Fruit fly (Drosophila melanogaster) whole organism, embryonic: ENCODE measurements around the gene ND-49L.

Experiments
- Aef1 ChIP-seq: fragments of 200-800 bp; sonication (Bioruptor generic); IDR thresholded peaks from 3 replicates; pipeline ENCODE4 v1.3.6; 2022; ENCODE audit warnings: missing biosample characterization, missing genetic modification characterization
- Atf-2 ChIP-seq: fragments of 200-800 bp; sonication (Bioruptor generic); optimal IDR thresholded peaks from 2 replicates; lab custom pipeline; 2016; ENCODE audit warnings: missing biosample characterization, missing genetic modification characterization
- Awh ChIP-seq: fragments of 200-800 bp; sonication (Bioruptor generic); IDR thresholded peaks from 2 replicates; pipeline ENCODE4, ENCODE4 v1.3.6; 2022; ENCODE audit warnings: missing biosample characterization, missing genetic modification characterization
- Bteb2 ChIP-seq: fragments of 200-800 bp; sonication (Bioruptor generic); optimal IDR thresholded peaks from 2 replicates; lab custom pipeline; 2016; ENCODE audit warnings: missing biosample characterization, missing genetic modification characterization
- CG10209 ChIP-seq: fragments of 200-800 bp; sonication (Bioruptor generic); optimal IDR thresholded peaks from 3 replicates; lab custom pipeline; 2017; ENCODE audit warnings: missing biosample characterization, mild to moderate bottlenecking, missing genetic modification characterization, missing genetic modification reagents
- CG10565 ChIP-seq: fragments of 200-800 bp; sonication (Bioruptor generic); optimal IDR thresholded peaks from 3 replicates; lab custom pipeline; 2016; ENCODE audit warnings: missing biosample characterization, mild to moderate bottlenecking, missing genetic modification characterization
- CG12071 ChIP-seq: fragments of 200-800 bp; sonication (Bioruptor generic); optimal IDR thresholded peaks from 3 replicates; lab custom pipeline; 2018; ENCODE audit warnings: missing biosample characterization, mild to moderate bottlenecking, missing genetic modification characterization
- CG14667 ChIP-seq: fragments of 200-800 bp; sonication (Bioruptor generic); IDR thresholded peaks from 2 replicates; pipeline ENCODE4 v1.3.6; 2022; ENCODE audit warnings: missing biosample characterization, missing genetic modification characterization
- CG1603 ChIP-seq: fragments of 200-800 bp; sonication (Bioruptor generic); optimal IDR thresholded peaks from 2 replicates; lab custom pipeline; 2019; ENCODE audit warnings: missing biosample characterization, mild to moderate bottlenecking, missing genetic modification characterization, moderate library complexity
- CG16813 ChIP-seq: fragments of 200-800 bp; sonication (Bioruptor generic); IDR thresholded peaks from 3 replicates; pipeline ENCODE4 v1.3.6; 2022; ENCODE audit warnings: missing biosample characterization, missing genetic modification characterization; ENCODE audit not compliant: partially characterized antibody
- CG17385 ChIP-seq: fragments of 200-800 bp; sonication (Bioruptor generic); optimal IDR thresholded peaks from 3 replicates; lab custom pipeline; 2018; ENCODE audit warnings: missing biosample characterization, mild to moderate bottlenecking, missing genetic modification characterization
- CG18011 ChIP-seq: fragments of 200-800 bp; sonication (Bioruptor generic); optimal IDR thresholded peaks from 2 replicates; lab custom pipeline; 2017; ENCODE audit warnings: missing biosample characterization, missing genetic modification characterization, mild to moderate bottlenecking, moderate library complexity, missing genotype
- CG18764 ChIP-seq: fragments of 200-800 bp; sonication (Bioruptor generic); optimal IDR thresholded peaks from 3 replicates; lab custom pipeline; 2016; ENCODE audit warnings: missing biosample characterization, missing genetic modification characterization
- CG30020 ChIP-seq: fragments of 200-800 bp; optimal IDR thresholded peaks from 2 replicates; lab custom pipeline; 2019; ENCODE audit warnings: missing biosample characterization, mild to moderate bottlenecking, missing genetic modification characterization, moderate library complexity
- CG3163 ChIP-seq: fragments of 200-800 bp; sonication (Bioruptor generic); optimal IDR thresholded peaks from 3 replicates; lab custom pipeline; 2016; ENCODE audit warnings: missing biosample characterization, missing genetic modification characterization
- CG34376 ChIP-seq: fragments of 200-800 bp; sonication (Bioruptor generic); optimal IDR thresholded peaks from 2 replicates; lab custom pipeline; 2018; ENCODE audit warnings: missing biosample characterization, mild to moderate bottlenecking, missing genetic modification characterization
- CG4282 ChIP-seq: fragments of 200-800 bp; sonication (Bioruptor generic); optimal IDR thresholded peaks from 2 replicates; lab custom pipeline; 2016; ENCODE audit warnings: missing biosample characterization, missing genetic modification characterization
- CG4328 ChIP-seq: fragments of 200-800 bp; sonication (Bioruptor generic); optimal IDR thresholded peaks from 3 replicates; lab custom pipeline; 2017; ENCODE audit warnings: missing biosample characterization, missing genetic modification reagents, missing genetic modification characterization
- CG6254 ChIP-seq: fragments of 200-800 bp; sonication (Bioruptor generic); optimal IDR thresholded peaks from 3 replicates; lab custom pipeline; 2017; ENCODE audit warnings: mild to moderate bottlenecking, missing biosample characterization, missing genetic modification reagents, missing genetic modification characterization
- CG6765 ChIP-seq: fragments of 200-800 bp; sonication (Bioruptor generic); optimal IDR thresholded peaks from 3 replicates; lab custom pipeline; 2017; ENCODE audit warnings: missing biosample characterization, mild to moderate bottlenecking, missing genetic modification characterization
- CG8359 ChIP-seq: fragments of 200-800 bp; sonication (Bioruptor generic); optimal IDR thresholded peaks from 2 replicates; lab custom pipeline; 2017; ENCODE audit warnings: missing biosample characterization, mild to moderate bottlenecking, missing genetic modification characterization, borderline replicate concordance
- CG8478 ChIP-seq: fragments of >200 bp; optimal IDR thresholded peaks from 2 replicates; lab custom pipeline; 2018
- Fer3 ChIP-seq: fragments of 200-800 bp; sonication (Bioruptor generic); optimal IDR thresholded peaks from 2 replicates; lab custom pipeline; 2018; ENCODE audit warnings: missing biosample characterization, mild to moderate bottlenecking, missing genetic modification characterization, moderate library complexity
- H15 ChIP-seq: fragments of 200-800 bp; sonication (Bioruptor generic); IDR thresholded peaks from 3 replicates; pipeline ENCODE4 v1.3.6; 2022; ENCODE audit warnings: missing biosample characterization, missing genetic modification characterization
- HmgZ ChIP-seq: fragments of 200-800 bp; sonication (Bioruptor generic); optimal IDR thresholded peaks from 2 replicates; lab custom pipeline; 2018; ENCODE audit warnings: missing biosample characterization, mild to moderate bottlenecking, missing genetic modification characterization
- Med ChIP-seq: fragments of 200-800 bp; sonication (Bioruptor generic); peaks from one replicate; lab custom pipeline; 2016; ENCODE audit warnings: missing biosample characterization, missing genetic modification characterization, mild to moderate bottlenecking, inconsistent platforms, moderate library complexity
- NC2β ChIP-seq: fragments of 200-800 bp; sonication (Bioruptor generic); optimal IDR thresholded peaks from 2 replicates; lab custom pipeline; 2016; ENCODE audit warnings: missing biosample characterization, missing genetic modification characterization
- PHDP ChIP-seq: fragments of 200-800 bp; sonication (Bioruptor generic); optimal IDR thresholded peaks from 3 replicates; lab custom pipeline; 2018; ENCODE audit warnings: missing biosample characterization, mild to moderate bottlenecking, missing genetic modification characterization, moderate library complexity
- Trl ChIP-seq, 3 experiments: fragments of >200 bp in 2 of 3; fragments of 200-800 bp in 1 of 3; sonication (Bioruptor generic) in 1 of 3; optimal IDR thresholded peaks; 2 replicates in 1 of 3; 3 replicates in 2 of 3; lab custom pipeline; 2016 to 2017; ENCODE audit warnings: missing biosample characterization in 1 of 3, missing genetic modification characterization in 1 of 3
- abd-A ChIP-seq: fragments of 200-800 bp; sonication (Bioruptor generic); optimal IDR thresholded peaks from 3 replicates; lab custom pipeline; 2019; ENCODE audit warnings: missing biosample characterization, mild to moderate bottlenecking, missing genetic modification characterization, moderate library complexity
- ap ChIP-seq: fragments of 200-800 bp; sonication (Bioruptor generic); IDR thresholded peaks from 2 replicates; pipeline ENCODE4 v1.3.6; 2022; ENCODE audit warnings: missing biosample characterization, missing genetic modification characterization
- ara ChIP-seq: fragments of 200-800 bp; sonication (Bioruptor generic); IDR thresholded peaks from 2 replicates; pipeline ENCODE4 v1.3.6; 2022; ENCODE audit warnings: missing biosample characterization, missing genetic modification characterization
- bsh ChIP-seq, 2 experiments: fragments of 200-800 bp; sonication (Bioruptor generic); optimal IDR thresholded peaks; 2 replicates each; lab custom pipeline; 2017 to 2018; ENCODE audit warnings: mild to moderate bottlenecking in 2 of 2, missing biosample characterization in 2 of 2, missing genetic modification characterization in 2 of 2, moderate library complexity in 1 of 2
- chinmo ChIP-seq: fragments of 200-800 bp; sonication (Bioruptor generic); IDR thresholded peaks from 4 replicates; pipeline ENCODE4 v1.3.6; 2022; ENCODE audit warnings: missing biosample characterization, missing genetic modification characterization; ENCODE audit not compliant: partially characterized antibody
- eve ChIP-seq, 2 experiments: fragments of >200 bp; optimal IDR thresholded peaks; 2 replicates each; lab custom pipeline; 2017; ENCODE audit warnings: missing biosample characterization in 2 of 2, missing genetic modification characterization in 2 of 2
- exex ChIP-seq: fragments of 200-800 bp; sonication (Bioruptor generic); optimal IDR thresholded peaks from 4 replicates; lab custom pipeline; 2018; ENCODE audit warnings: missing biosample characterization, mild to moderate bottlenecking, missing genetic modification characterization, moderate library complexity
- fru ChIP-seq: fragments of >200 bp; optimal IDR thresholded peaks from 2 replicates; lab custom pipeline; 2017
- grn ChIP-seq: fragments of 200-800 bp; sonication (Bioruptor generic); optimal IDR thresholded peaks from 3 replicates; lab custom pipeline; 2017; ENCODE audit warnings: missing biosample characterization, missing genetic modification characterization
- her ChIP-seq: fragments of 200-800 bp; sonication (Bioruptor generic); optimal IDR thresholded peaks from 2 replicates; lab custom pipeline; 2016; ENCODE audit warnings: missing biosample characterization, missing genetic modification characterization
- lab ChIP-seq: fragments of 200-800 bp; sonication (Bioruptor generic); optimal IDR thresholded peaks from 3 replicates; lab custom pipeline; 2017; ENCODE audit warnings: missing biosample characterization, missing genetic modification characterization, mild to moderate bottlenecking, moderate library complexity, missing genetic modification reagents
- lov ChIP-seq, 2 experiments: fragments of 200-800 bp in 1 of 2; fragments of >200 bp in 1 of 2; sonication (Bioruptor generic) in 1 of 2; IDR thresholded peaks in 1 of 2; optimal IDR thresholded peaks in 1 of 2; 2 replicates in 1 of 2; 3 replicates in 1 of 2; pipeline versions ENCODE4 v1.3.6 to Lab custom; 2017 to 2022; ENCODE audit warnings: missing biosample characterization in 1 of 2, missing genetic modification characterization in 1 of 2
- maf-S ChIP-seq: fragments of 200-800 bp; sonication (Bioruptor generic); optimal IDR thresholded peaks from 2 replicates; lab custom pipeline; 2016; ENCODE audit warnings: missing biosample characterization, missing genetic modification characterization
- mam ChIP-seq: fragments of 200-800 bp; sonication (Bioruptor generic); optimal IDR thresholded peaks from 3 replicates; lab custom pipeline; 2016; ENCODE audit warnings: missing biosample characterization, missing genetic modification characterization
- phol ChIP-seq: fragments of 200-800 bp; sonication (Bioruptor generic); optimal IDR thresholded peaks from 3 replicates; lab custom pipeline; 2018; ENCODE audit warnings: missing biosample characterization, mild to moderate bottlenecking, missing genetic modification characterization, moderate library complexity
- pita ChIP-seq: fragments of 200-800 bp; sonication (Bioruptor generic); optimal IDR thresholded peaks from 2 replicates; lab custom pipeline; 2017; ENCODE audit warnings: missing biosample characterization, mild to moderate bottlenecking, missing genetic modification characterization
- pnt ChIP-seq: fragments of 200-800 bp; sonication (Bioruptor generic); optimal IDR thresholded peaks from 3 replicates; lab custom pipeline; 2016; ENCODE audit warnings: missing biosample characterization, missing genetic modification characterization
- scrt ChIP-seq: fragments of 200-800 bp; sonication (Bioruptor generic); optimal IDR thresholded peaks from 2 replicates; lab custom pipeline; 2018; ENCODE audit warnings: missing biosample characterization, mild to moderate bottlenecking, missing genetic modification characterization, moderate library complexity
- sd ChIP-seq: fragments of 200-800 bp; sonication (Bioruptor generic); optimal IDR thresholded peaks from 3 replicates; lab custom pipeline; 2018; ENCODE audit warnings: missing biosample characterization, mild to moderate bottlenecking, missing genetic modification characterization, moderate library complexity
- sisA ChIP-seq: fragments of 200-800 bp; sonication (Bioruptor generic); IDR thresholded peaks from 2 replicates; pipeline ENCODE4 v1.3.6; 2022; ENCODE audit warnings: missing biosample characterization, missing genetic modification characterization
- stwl ChIP-seq: fragments of 200-800 bp; sonication (Bioruptor generic); optimal IDR thresholded peaks from 3 replicates; lab custom pipeline; 2018; ENCODE audit warnings: missing biosample characterization, mild to moderate bottlenecking, missing genetic modification characterization, moderate library complexity

ND-49L gene

DNA sequence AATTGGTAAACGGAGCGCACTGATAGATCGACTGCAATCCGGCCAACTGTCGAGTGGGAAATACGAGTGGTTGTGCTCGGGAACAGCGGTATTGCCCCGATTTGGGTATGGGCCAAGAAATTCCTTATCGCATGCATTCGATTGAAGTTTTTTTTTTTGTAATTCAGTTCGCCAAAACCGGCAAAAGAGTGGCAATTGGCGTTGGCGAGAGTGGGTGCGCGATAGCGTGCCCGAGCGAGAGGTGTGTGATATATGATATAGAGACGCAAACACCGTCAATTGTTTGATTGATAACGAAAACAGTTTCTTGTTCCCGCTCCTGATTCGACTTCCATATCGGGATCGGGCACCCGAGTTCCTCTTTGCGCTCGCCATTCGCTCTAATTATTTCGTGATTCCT is 44.3 kb upstream of the ND-49L start, which contains the start of gene CG31087 (continued):
- TF ChIP-seq pita (no peak), sd (peak; percentile 2), fru (lab: Kevin White, UChicago) (no peak), eve (GFP tag; optimal IDR thresholded peaks at IDR 0.05; lab: Kevin White, UChicago) (no peak), chinmo (GFP tag; lab: Robert Waterston, UW) (0 out of 4 replicates have a peak, but pooled peaks have one; percentile 57), Bteb2 (GFP tag; lab: Kevin White, UChicago) (no peak), CG10209 (no peak), pnt (GFP tag; lab: Kevin White, UChicago) (no peak), Atf-2 (GFP tag; lab: Kevin White, UChicago) (no peak), CG17385 (no peak), Aef1 (GFP tag; lab: Robert Waterston, UW) (no peak), grn (peak; percentile 12), CG30020 (tag; lab: Kevin White, UChicago) (no peak), sisA (GFP tag; lab: Robert Waterston, UW) (no peak), CG14667 (GFP tag; lab: Robert Waterston, UW) (no peak), CG4328 (GFP tag; lab: Kevin White, UChicago) (no peak), her (no peak), mam (GFP tag; lab: Kevin White, UChicago) (no peak), Fer3 (no peak), CG6254 (no peak), CG1603 (tag; lab: Kevin White, UChicago) (no peak), lov (optimal IDR thresholded peaks at IDR 0.05; lab: Kevin White, UChicago) (no peak), lov (GFP tag; IDR thresholded peaks at IDR 0.05; lab: Robert Waterston, UW) (no peak), lab (GFP tag; lab: Kevin White, UChicago) (peak; percentile 50), CG18764 (GFP tag; lab: Kevin White, UChicago) (no peak)

dm6 chr3R:25316016-25316415 is 42.1 kb upstream of the ND-49L start, which contains the start of gene CG10559:
Gene CG10559, minus strand, starts transcription at chr3R:25316116.
- TF ChIP-seq CG6765 (GFP tag; lab: Kevin White, UChicago) (no peak), CG4282 (GFP tag; lab: Kevin White, UChicago) (no peak), maf-S (no peak), CG8478 (lab: Kevin White, UChicago) (no peak), Awh (GFP tag; lab: Robert Waterston, UW) (no peak), PHDP (tag; lab: Kevin White, UChicago) (peak; percentile 1), CG16813 (GFP tag; lab: Robert Waterston, UW) (no peak), CG34376 (no peak), bsh (GFP tag; optimal IDR thresholded peaks at IDR 0.05; lab: Kevin White, UChicago) (no peak), CG18011 (no peak), CG10565 (no peak), CG8359 (GFP tag; lab: Kevin White, UChicago) (no peak), abd-A (tag; lab: Kevin White, UChicago) (no peak), HmgZ (tag; lab: Kevin White, UChicago) (no peak), ap (GFP tag; lab: Robert Waterston, UW) (no peak), stwl (tag; lab: Kevin White, UChicago) (no peak), scrt (GFP tag; lab: Kevin White, UChicago) (no peak), ara (GFP tag; lab: Robert Waterston, UW) (no peak), CG3163 (peak; percentile 44), Trl (optimal IDR thresholded peaks at IDR 0.05; lab: Kevin White, UChicago) (peak in 1 of 2 experiments; percentile 18), Trl (GFP tag; optimal IDR thresholded peaks at IDR 0.05; lab: Kevin White, UChicago) (no peak), exex (tag; lab: Kevin White, UChicago) (no peak), phol (tag; lab: Kevin White, UChicago) (no peak), chinmo (GFP tag; lab: Robert Waterston, UW) (0 out of 4 replicates have a peak, but pooled peaks have one; percentile 24), CG12071 (GFP tag; lab: Kevin White, UChicago) (no peak), NC2β (GFP tag; lab: Kevin White, UChicago) (no peak), Med (GFP tag; lab: Kevin White, UChicago) (peak; percentile 42), H15 (no peak)
